Fruit fly (Drosophila melanogaster) whole organism, prepupa: ENCODE measurements around the gene nebu.

Source experiments
- Blimp-1 ChIP-seq: fragments of 200-800 bp; sonication (Bioruptor generic); optimal IDR thresholded peaks from 3 replicates; lab custom pipeline; 2017; ENCODE audit warnings: missing biosample characterization, missing genetic modification characterization, mild to moderate bottlenecking, moderate library complexity, missing genetic modification reagents
- CG10669 ChIP-seq: fragments of 200-800 bp; sonication (Bioruptor generic); optimal IDR thresholded peaks from 3 replicates; lab custom pipeline; 2018; ENCODE audit warnings: missing biosample characterization, mild to moderate bottlenecking, missing genetic modification characterization, moderate library complexity
- CG15336 ChIP-seq: fragments of 200-800 bp; sonication (Bioruptor generic); IDR thresholded peaks from 2 replicates; pipeline ENCODE4 v1.3.6; 2022; ENCODE audit warnings: missing biosample characterization, missing genetic modification characterization
- CG1621 ChIP-seq: fragments of 200-800 bp; sonication (Bioruptor generic); optimal IDR thresholded peaks from 3 replicates; lab custom pipeline; 2018; ENCODE audit warnings: missing biosample characterization, mild to moderate bottlenecking, missing genetic modification characterization
- CG31627 ChIP-seq: fragments of 200-800 bp; sonication (Bioruptor generic); optimal IDR thresholded peaks from 3 replicates; lab custom pipeline; 2016; ENCODE audit warnings: missing biosample characterization, missing genetic modification characterization
- CG34406 ChIP-seq: fragments of 200-800 bp; sonication (Bioruptor generic); optimal IDR thresholded peaks from 3 replicates; lab custom pipeline; 2016; ENCODE audit warnings: missing biosample characterization, missing genetic modification characterization
- CG6808 ChIP-seq: fragments of 200-800 bp; sonication (Bioruptor generic); optimal IDR thresholded peaks from 3 replicates; lab custom pipeline; 2017; ENCODE audit warnings: missing biosample characterization, missing genetic modification characterization, mild to moderate bottlenecking, moderate library complexity, missing genetic modification reagents
- CG7368 ChIP-seq: fragments of 200-800 bp; sonication (Bioruptor generic); optimal IDR thresholded peaks from 3 replicates; lab custom pipeline; 2016; ENCODE audit warnings: missing biosample characterization, missing genetic modification characterization
- CG8319 ChIP-seq: fragments of 200-800 bp; sonication (Bioruptor generic); optimal IDR thresholded peaks from 3 replicates; lab custom pipeline; 2016; ENCODE audit warnings: missing biosample characterization, missing genetic modification characterization
- Eip93F ChIP-seq: fragments of 200-800 bp; sonication (Bioruptor generic); optimal IDR thresholded peaks from 2 replicates; lab custom pipeline; 2016; ENCODE audit warnings: missing biosample characterization, mild to moderate bottlenecking, missing genetic modification characterization
- Hr39 ChIP-seq: fragments of 200-800 bp; sonication (Bioruptor generic); optimal IDR thresholded peaks from 2 replicates; lab custom pipeline; 2016; ENCODE audit warnings: missing biosample characterization, missing genetic modification characterization
- Sox102F ChIP-seq: fragments of 200-800 bp; sonication (Bioruptor generic); optimal IDR thresholded peaks from 2 replicates; lab custom pipeline; 2016; ENCODE audit warnings: missing biosample characterization, mild to moderate bottlenecking, missing genetic modification characterization
- Sox14 ChIP-seq: fragments of 200-800 bp; sonication (Bioruptor generic); optimal IDR thresholded peaks from 3 replicates; lab custom pipeline; 2016; ENCODE audit warnings: missing biosample characterization, missing genetic modification characterization
- fd85E ChIP-seq: fragments of 200-800 bp; sonication (Bioruptor generic); optimal IDR thresholded peaks from 3 replicates; lab custom pipeline; 2016; ENCODE audit warnings: missing biosample characterization, missing genetic modification characterization
- lz ChIP-seq: fragments of 200-800 bp; sonication (Bioruptor generic); optimal IDR thresholded peaks from 3 replicates; lab custom pipeline; 2016; ENCODE audit warnings: missing biosample characterization, missing genetic modification characterization
- spab ChIP-seq: fragments of 200-800 bp; sonication (Bioruptor generic); optimal IDR thresholded peaks from 2 replicates; lab custom pipeline; 2017; ENCODE audit warnings: missing biosample characterization, mild to moderate bottlenecking, missing genetic modification characterization, missing genetic modification reagents
- svp ChIP-seq: fragments of 200-800 bp; sonication (Bioruptor generic); peaks from one replicate; lab custom pipeline; 2016; ENCODE audit warnings: missing biosample characterization, missing genetic modification characterization
- vri ChIP-seq: fragments of 200-800 bp; sonication (Bioruptor generic); optimal IDR thresholded peaks from 3 replicates; lab custom pipeline; 2016; ENCODE audit warnings: missing biosample characterization, mild to moderate bottlenecking, missing genetic modification characterization

The nebu gene

dm6 chr3L:12780997-12781396 is 61.9 kb downstream of the nebu start, which contains the start of the genes CG10969 and CG17666:
CG10969 (minus strand) TSS chr3L:12781097.
CG17666 (plus strand) TSS chr3L:12781325.
- TF ChIP-seq Blimp-1 (no peak), lz (GFP tag; lab: Kevin White, UChicago) (no peak), Sox102F (GFP tag; lab: Kevin White, UChicago) (no peak), Eip93F (GFP tag; lab: Kevin White, UChicago) (no peak), CG15336 (GFP tag; lab: Robert Waterston, UW) (no peak), CG1621 (tag; lab: Kevin White, UChicago) (no peak), spab (GFP tag; lab: Kevin White, UChicago) (no peak)

dm6 chr3L:12778616-12779015 is 64.3 kb downstream of the nebu start, which contains the start of gene CG32106:
CG32106 (minus strand) TSS chr3L:12778716.
- TF ChIP-seq CG31627 (GFP tag; lab: Kevin White, UChicago) (no peak), CG10669 (GFP tag; lab: Kevin White, UChicago) (no peak), CG7368 (GFP tag; lab: Kevin White, UChicago) (no peak), Sox14 (GFP tag; lab: Kevin White, UChicago) (no peak), fd85E (GFP tag; lab: Kevin White, UChicago) (no peak), CG6808 (GFP tag; lab: Kevin White, UChicago) (no peak), vri (GFP tag; lab: Kevin White, UChicago) (no peak), lz (GFP tag; lab: Kevin White, UChicago) (no peak), CG8319 (GFP tag; lab: Kevin White, UChicago) (no peak), svp (no peak), Hr39 (GFP tag; lab: Kevin White, UChicago) (no peak), CG34406 (GFP tag; lab: Kevin White, UChicago) (no peak)
